Worm (Caenorhabditis elegans) whole organism, L1 larva: ENCODE results near the gene let-767.

ENCODE experiments used
- C04F5.9 ChIP-seq: sonication (generic microtip); optimal IDR thresholded peaks from 2 replicates; lab custom pipeline; 2016; ENCODE audit warnings: missing genetic modification characterization, missing compliant biosample characterization
- C34B4.2 ChIP-seq: sonication (generic microtip); optimal IDR thresholded peaks from 2 replicates; lab custom pipeline; 2017; ENCODE audit warnings: mild to moderate bottlenecking, missing genetic modification characterization, missing compliant biosample characterization
- Y116A8C.19 ChIP-seq: sonication (generic microtip); optimal IDR thresholded peaks from 2 replicates; lab custom pipeline; 2016; ENCODE audit warnings: missing compliant biosample characterization, missing genetic modification characterization, borderline replicate concordance
- aly-2 ChIP-seq: fragments of 150-350 bp; optimal IDR thresholded peaks from 2 replicates; lab custom pipeline; 2014; ENCODE audit warnings: missing biosample characterization, missing genetic modification characterization
- ceh-8 ChIP-seq: fragments of 200-800 bp; sonication (Bioruptor generic); optimal IDR thresholded peaks from 2 replicates; lab custom pipeline; 2018; ENCODE audit warnings: mild to moderate bottlenecking, missing genetic modification characterization, moderate library complexity, missing compliant biosample characterization
- ceh-88 ChIP-seq: fragments of 200-800 bp; sonication (Bioruptor generic); IDR thresholded peaks from 2 replicates; pipeline ENCODE4 v1.3.6; 2022; ENCODE audit warnings: missing genetic modification characterization, missing compliant biosample characterization
- ceh-90 ChIP-seq: sonication (generic microtip); optimal IDR thresholded peaks from 2 replicates; lab custom pipeline; 2016; ENCODE audit warnings: missing genetic modification characterization, missing compliant biosample characterization
- dsc-1 ChIP-seq: sonication (generic microtip); optimal IDR thresholded peaks from 2 replicates; lab custom pipeline; 2016; ENCODE audit warnings: mild to moderate bottlenecking, missing genetic modification characterization, missing compliant biosample characterization
- efl-1 ChIP-seq, 4 experiments: fragments of 150-350 bp; optimal IDR thresholded peaks in 3 of 4; peaks in 1 of 4; 1 replicate in 1 of 4; 2 replicates in 3 of 4; lab custom pipeline; 2014; ENCODE audit warnings: missing biosample characterization in 2 of 4, missing genetic modification characterization in 2 of 4, missing genetic modification reagents in 2 of 4
- egl-13 ChIP-seq: sonication (generic microtip); optimal IDR thresholded peaks from 2 replicates; lab custom pipeline; 2016; ENCODE audit warnings: missing genotype, missing genetic modification reagents, missing genetic modification characterization, missing compliant biosample characterization
- egl-27 ChIP-seq, 2 experiments: fragments of 150-350 bp in 1 of 2; sonication (generic microtip); optimal IDR thresholded peaks; 3 replicates each; lab custom pipeline; 2017 to 2018; ENCODE audit warnings: missing biosample characterization in 2 of 2, missing genetic modification characterization in 2 of 2, missing genetic modification reagents in 2 of 2
- elt-3 ChIP-seq, 6 experiments: fragments of 150-350 bp in 1 of 6; sonication (generic microtip); optimal IDR thresholded peaks; 2 replicates each; lab custom pipeline; 2017 to 2018; ENCODE audit warnings: missing biosample characterization in 6 of 6, missing genetic modification characterization in 6 of 6, inconsistent platforms in 1 of 6
- fkh-10 ChIP-seq: sonication (generic microtip); optimal IDR thresholded peaks from 2 replicates; lab custom pipeline; 2017; ENCODE audit warnings: missing biosample characterization, missing genetic modification reagents, missing genetic modification characterization
- fkh-4 ChIP-seq: sonication (generic microtip); optimal IDR thresholded peaks from 2 replicates; lab custom pipeline; 2016; ENCODE audit warnings: missing compliant biosample characterization, missing genetic modification characterization, borderline replicate concordance
- fkh-8 ChIP-seq: sonication (generic microtip); optimal IDR thresholded peaks from 2 replicates; lab custom pipeline; 2016; ENCODE audit warnings: mild to moderate bottlenecking, missing genetic modification characterization, missing compliant biosample characterization
- hlh-17 ChIP-seq: fragments of 200-800 bp; sonication (Bioruptor generic); optimal IDR thresholded peaks from 2 replicates; lab custom pipeline; 2018; ENCODE audit warnings: missing genetic modification characterization, mild to moderate bottlenecking, missing compliant biosample characterization, moderate library complexity, borderline replicate concordance
- hpl-2 ChIP-seq: fragments of 150-350 bp; optimal IDR thresholded peaks from 2 replicates; lab custom pipeline; 2014; ENCODE audit warnings: missing biosample characterization, missing genetic modification reagents, missing genetic modification characterization
- irx-1 ChIP-seq: sonication (generic microtip); optimal IDR thresholded peaks from 2 replicates; lab custom pipeline; 2016; ENCODE audit warnings: missing genetic modification characterization, missing compliant biosample characterization
- isw-1 ChIP-seq: fragments of 200-800 bp; sonication (Bioruptor generic); IDR thresholded peaks from 2 replicates; pipeline ENCODE4 v1.3.6; 2022; ENCODE audit warnings: missing genetic modification characterization, missing compliant biosample characterization
- jun-1 ChIP-seq: fragments of 150-350 bp; optimal IDR thresholded peaks from 2 replicates; lab custom pipeline; 2014; ENCODE audit warnings: missing biosample characterization, missing genetic modification reagents, missing genetic modification characterization
- lin-13 ChIP-seq: fragments of 150-350 bp; optimal IDR thresholded peaks from 2 replicates; lab custom pipeline; 2014; ENCODE audit warnings: missing biosample characterization, missing genetic modification reagents, missing genetic modification characterization
- lin-14 ChIP-seq: fragments of 200-800 bp; sonication (Bioruptor generic); optimal IDR thresholded peaks from 2 replicates; lab custom pipeline; 2018; ENCODE audit warnings: mild to moderate bottlenecking, missing genetic modification characterization, moderate library complexity, missing compliant biosample characterization
- lir-3 ChIP-seq: sonication (generic microtip); optimal IDR thresholded peaks from 2 replicates; lab custom pipeline; 2016; ENCODE audit warnings: mild to moderate bottlenecking, missing genetic modification characterization, moderate library complexity, missing compliant biosample characterization; ENCODE audit not compliant: poor library complexity
- mab-9 ChIP-seq: fragments of 200-800 bp; sonication (Bioruptor generic); IDR thresholded peaks from 2 replicates; pipeline ENCODE4 v1.3.6; 2022; ENCODE audit warnings: missing genetic modification reagents, missing genetic modification characterization, missing compliant biosample characterization
- mdl-1 ChIP-seq, 2 experiments: fragments of 150-350 bp; optimal IDR thresholded peaks; 2 replicates each; lab custom pipeline; 2014 to 2017; ENCODE audit warnings: missing biosample characterization in 2 of 2, missing genetic modification characterization in 2 of 2, inconsistent platforms in 1 of 2
- mef-2 ChIP-seq: fragments of 150-350 bp; optimal IDR thresholded peaks from 2 replicates; lab custom pipeline; 2014; ENCODE audit warnings: missing biosample characterization, missing genetic modification characterization
- nhr-11 ChIP-seq: fragments of 150-350 bp; optimal IDR thresholded peaks from 2 replicates; lab custom pipeline; 2014; ENCODE audit warnings: missing biosample characterization, missing genetic modification characterization
- nhr-12 ChIP-seq: sonication (generic microtip); optimal IDR thresholded peaks from 2 replicates; lab custom pipeline; 2017; ENCODE audit warnings: missing biosample characterization, missing genetic modification characterization
- nhr-237 ChIP-seq: fragments of 150-350 bp; optimal IDR thresholded peaks from 2 replicates; lab custom pipeline; 2014; ENCODE audit warnings: missing biosample characterization, missing genetic modification characterization
- nhr-28 ChIP-seq: fragments of 150-350 bp; optimal IDR thresholded peaks from 2 replicates; lab custom pipeline; 2014; ENCODE audit warnings: missing biosample characterization, missing genetic modification characterization
- nhr-47 ChIP-seq: sonication (generic microtip); optimal IDR thresholded peaks from 2 replicates; lab custom pipeline; 2016; ENCODE audit warnings: mild to moderate bottlenecking, missing genetic modification characterization, moderate library complexity, missing compliant biosample characterization
- nhr-71 ChIP-seq: sonication (generic microtip); optimal IDR thresholded peaks from 2 replicates; lab custom pipeline; 2016; ENCODE audit warnings: mild to moderate bottlenecking, missing genetic modification characterization, moderate library complexity, missing compliant biosample characterization
- nhr-77 ChIP-seq: fragments of 150-350 bp; optimal IDR thresholded peaks from 2 replicates; lab custom pipeline; 2014; ENCODE audit warnings: missing biosample characterization, missing genetic modification characterization
- nhr-84 ChIP-seq: sonication (generic microtip); optimal IDR thresholded peaks from 2 replicates; lab custom pipeline; 2017; ENCODE audit warnings: missing biosample characterization, missing genetic modification characterization
- nhr-90 ChIP-seq: sonication (generic microtip); optimal IDR thresholded peaks from 2 replicates; lab custom pipeline; 2016; ENCODE audit warnings: mild to moderate bottlenecking, missing genetic modification characterization, missing compliant biosample characterization; ENCODE audit not compliant: poor library complexity
- pqm-1 ChIP-seq: sonication (generic microtip); optimal IDR thresholded peaks from 3 replicates; lab custom pipeline; 2017; ENCODE audit warnings: missing biosample characterization, missing genetic modification characterization
- skn-1 ChIP-seq: fragments of 150-350 bp; optimal IDR thresholded peaks from 2 replicates; lab custom pipeline; 2014; ENCODE audit warnings: missing biosample characterization, missing genetic modification characterization
- sup-37 ChIP-seq: fragments of 200-800 bp; sonication (Bioruptor generic); optimal IDR thresholded peaks from 2 replicates; lab custom pipeline; 2018; ENCODE audit warnings: mild to moderate bottlenecking, missing genetic modification characterization, missing compliant biosample characterization
- swsn-7 ChIP-seq: sonication (generic microtip); optimal IDR thresholded peaks from 2 replicates; lab custom pipeline; 2016; ENCODE audit warnings: missing genetic modification characterization, missing compliant biosample characterization
- tlp-1 ChIP-seq: fragments of 150-350 bp; optimal IDR thresholded peaks from 2 replicates; lab custom pipeline; 2014; ENCODE audit warnings: missing biosample characterization, missing genetic modification characterization
- unc-130 ChIP-seq: fragments of 150-350 bp; optimal IDR thresholded peaks from 2 replicates; lab custom pipeline; 2017; ENCODE audit warnings: missing biosample characterization, missing genetic modification characterization, inconsistent platforms
- unc-62 ChIP-seq: fragments of 150-350 bp; optimal IDR thresholded peaks from 2 replicates; lab custom pipeline; 2014; ENCODE audit warnings: missing biosample characterization, missing genetic modification reagents, missing genetic modification characterization
- unc-98 ChIP-seq: fragments of 200-800 bp; sonication (Bioruptor generic); IDR thresholded peaks from 2 replicates; pipeline ENCODE4 v1.3.6; 2022; ENCODE audit warnings: missing genetic modification characterization, missing compliant biosample characterization
- vab-15 ChIP-seq: sonication (generic microtip); optimal IDR thresholded peaks from 2 replicates; lab custom pipeline; 2017; ENCODE audit warnings: missing genotype, mild to moderate bottlenecking, missing genetic modification characterization, missing compliant biosample characterization
- xbp-1 ChIP-seq: sonication (generic microtip); optimal IDR thresholded peaks from 2 replicates; lab custom pipeline; 2016; ENCODE audit warnings: missing genetic modification characterization, missing compliant biosample characterization
- ztf-11 ChIP-seq, 2 experiments: sonication (generic microtip); optimal IDR thresholded peaks; 2 replicates each; lab custom pipeline; 2016 to 2017; ENCODE audit warnings: missing genetic modification characterization in 2 of 2, missing biosample characterization in 1 of 2, missing compliant biosample characterization in 1 of 2

Gene let-767

ce11 chrIII:6348578-6348977 lies 8.8 kb upstream of the let-767 start (continued):
- TF ChIP-seq unc-98 (GFP tag; lab: Robert Waterston, UW) (no peak), hlh-17 (no peak)

- no peak for TF ChIP-seq nhr-12 (tag; lab: Kevin White, UChicago)
- no peak for TF ChIP-seq nhr-47 (tag; lab: Kevin White, UChicago)
Measured at ce11 chrIII:6345968-6346498, 6.3 kb upstream of the let-767 start, which contains the start of the genes trmt-10C.2 and C56G2.22. Gene trmt-10C.2, plus strand, starts transcription at chrIII:6346281. Gene C56G2.22, plus strand, starts transcription at chrIII:6346448.

- peak; percentile 71 for TF ChIP-seq C04F5.9 (tag; lab: Kevin White, UChicago)
- peak; percentile 84 for TF ChIP-seq irx-1
- peak; percentile 85 to 86 for TF ChIP-seq efl-1 (optimal IDR thresholded peaks at IDR 0.05; lab: Kevin White, UChicago)
- peak; percentile 75 to 97 for TF ChIP-seq efl-1 (GFP tag; optimal IDR thresholded peaks at IDR 0.05 in 1 of 2; lab: Kevin White, UChicago)
- peak; percentile 69 for TF ChIP-seq unc-130 (tag; lab: Kevin White, UChicago)
- TF ChIP-seq unc-62, result no peak
- TF ChIP-seq nhr-71, result peak; percentile 93
- TF ChIP-seq nhr-77 (tag; lab: Kevin White, UChicago), result peak; percentile 83
- TF ChIP-seq unc-98 (GFP tag; lab: Robert Waterston, UW), result 0 out of 2 replicates have a peak, but pooled peaks have one; percentile 26
- TF ChIP-seq mdl-1 (tag; optimal IDR thresholded peaks at IDR 0.05; lab: Kevin White, UChicago), result peak in 1 of 2 experiments; percentile 79
- TF ChIP-seq swsn-7 (tag; lab: Kevin White, UChicago), result peak; percentile 89
- peak; percentile 54 for TF ChIP-seq mab-9 (GFP tag; lab: Robert Waterston, UW)
- peak; percentile 44 for TF ChIP-seq fkh-4
- peak; percentile 21 for TF ChIP-seq ceh-90 (tag; lab: Kevin White, UChicago)
- peak; percentile 66 for TF ChIP-seq skn-1 (tag; lab: Kevin White, UChicago)
- peak; percentile 73 for TF ChIP-seq hpl-2 (GFP tag; lab: Kevin White, UChicago)
- peak; percentile 80 for TF ChIP-seq xbp-1 (tag; lab: Kevin White, UChicago)
- TF ChIP-seq nhr-28 (tag; lab: Kevin White, UChicago), result no peak
- TF ChIP-seq ceh-8 (GFP tag; lab: Kevin White, UChicago), result peak; percentile 39
- no peak for TF ChIP-seq nhr-11
- TF ChIP-seq vab-15 (tag; lab: Kevin White, UChicago), result no peak
- peak; percentile 90 for TF ChIP-seq lin-13
- TF ChIP-seq Y116A8C.19 (tag; lab: Kevin White, UChicago), result no peak
- peak in 3 of 6 experiments; percentile 25 to 68 (median 64) for TF ChIP-seq elt-3 (tag; optimal IDR thresholded peaks at IDR 0.05; lab: Kevin White, UChicago)
- TF ChIP-seq isw-1 (GFP tag; lab: Robert Waterston, UW), result peak; percentile 77
- peak; percentile 84 for TF ChIP-seq dsc-1 (tag; lab: Kevin White, UChicago)
- peak; percentile 74 for TF ChIP-seq sup-37 (GFP tag; lab: Kevin White, UChicago)
- TF ChIP-seq C34B4.2 (tag; lab: Kevin White, UChicago), result no peak
- TF ChIP-seq egl-13, result no peak
- no peak for TF ChIP-seq mef-2 (tag; lab: Kevin White, UChicago)
- TF ChIP-seq fkh-8 (tag; lab: Kevin White, UChicago), result peak; percentile 81
- TF ChIP-seq nhr-84, result no peak
- TF ChIP-seq jun-1, result peak; percentile 64
- TF ChIP-seq nhr-90 (tag; lab: Kevin White, UChicago), result peak; percentile 83
- TF ChIP-seq ceh-88, result no peak
- peak; percentile 12 for TF ChIP-seq fkh-10 (GFP tag; lab: Kevin White, UChicago)
- no peak for TF ChIP-seq tlp-1 (tag; lab: Kevin White, UChicago)
- peak; percentile 91 for TF ChIP-seq lin-14 (GFP tag; lab: Kevin White, UChicago)
- TF ChIP-seq nhr-237, result peak; percentile 52
- peak in 1 of 2 experiments; percentile 21 for TF ChIP-seq egl-27 (tag; optimal IDR thresholded peaks at IDR 0.05; lab: Kevin White, UChicago)
- peak in 1 of 2 experiments; percentile 40 for TF ChIP-seq ztf-11 (tag; optimal IDR thresholded peaks at IDR 0.05; lab: Kevin White, UChicago)
- TF ChIP-seq aly-2, result peak; percentile 88
- no peak for TF ChIP-seq pqm-1
- TF ChIP-seq lir-3 (tag; lab: Kevin White, UChicago), result peak; percentile 51
- TF ChIP-seq hlh-17, result no peak
Measured at ce11 chrIII:6344737-6345136, 5.0 kb upstream of the let-767 start.
